Worm (Caenorhabditis elegans): ENCODE results near the gene fbxa-113.

DNA sequence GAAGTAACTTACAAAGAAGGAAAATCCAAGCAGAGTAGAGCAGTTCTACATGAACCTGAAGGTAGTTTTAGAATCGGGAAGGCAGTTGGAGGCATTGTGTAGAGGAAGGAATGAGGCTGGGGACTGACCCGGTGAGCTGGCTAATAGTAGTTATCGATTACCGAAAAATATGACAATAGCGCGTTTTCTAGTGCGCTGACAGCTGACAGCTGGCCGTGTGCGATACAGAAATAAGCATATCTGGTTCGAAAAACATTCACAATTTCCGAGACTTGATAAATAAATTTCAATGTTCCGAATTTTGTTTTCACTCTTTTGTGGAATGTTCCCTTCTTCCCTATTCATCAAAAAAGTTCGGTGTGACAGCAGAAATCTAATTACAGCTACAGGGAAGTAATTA lies 2.9 kb downstream of the fbxa-113 start, which contains the start of the genes fbxb-59 and srbc-34:
- TF ChIP-seq D1046.2 (GFP tag; IDR thresholded peaks at IDR 0.05) (no peak), mdt-29 (GFP tag; IDR thresholded peaks at IDR 0.05) (no peak), snpc-4 (tag; optimal IDR thresholded peaks at IDR 0.05) (no peak), pqm-1 (tag; optimal IDR thresholded peaks at IDR 0.05) (no peak), lin-13 (GFP tag; optimal IDR thresholded peaks at IDR 0.05) (no peak), ceh-32 (tag; optimal IDR thresholded peaks at IDR 0.05; ENCODE audit: poor library complexity) (no peak), pha-4 (GFP tag; IDR thresholded peaks at IDR 0.05) (no peak), pha-4 (tag; optimal IDR thresholded peaks at IDR 0.05) (no peak), nhr-237 (tag; optimal IDR thresholded peaks at IDR 0.05) (no peak), lin-38 (GFP tag; IDR thresholded peaks at IDR 0.05) (no peak), ctbp-1 (GFP tag; IDR thresholded peaks at IDR 0.05) (no peak), rbr-2 (tag; optimal IDR thresholded peaks at IDR 0.05) (no peak), ceh-82 (tag; optimal IDR thresholded peaks at IDR 0.05) (no peak), F49E8.2 (tag; optimal IDR thresholded peaks at IDR 0.05; ENCODE audit: borderline replicate concordance) (no peak), lin-15B (tag; optimal IDR thresholded peaks at IDR 0.05) (no peak)

Data from whole organism, L4 larva.